Fruit fly (Drosophila melanogaster) whole organism, wandering third instar larva: Measurements from ENCODE around the gene Hsp67Ba.
A peak's percentile ranks its signal among the peaks of the same experiment; 100 is the strongest.

Experiments used
- Abd-B ChIP-seq: fragments of >200 bp; optimal IDR thresholded peaks from 2 replicates; lab custom pipeline; 2017; ENCODE audit warnings: missing biosample characterization, missing genetic modification characterization
- CG32264 ChIP-seq: fragments of 200-800 bp; sonication (Bioruptor generic); optimal IDR thresholded peaks from 2 replicates; lab custom pipeline; 2016; ENCODE audit warnings: missing biosample characterization, missing genetic modification characterization
- CG9705 ChIP-seq: fragments of 200-800 bp; sonication (Bioruptor generic); optimal IDR thresholded peaks from 2 replicates; lab custom pipeline; 2018; ENCODE audit warnings: missing biosample characterization, mild to moderate bottlenecking, missing genetic modification characterization
- CrebA ChIP-seq: fragments of 200-800 bp; sonication (Bioruptor generic); optimal IDR thresholded peaks from 2 replicates; lab custom pipeline; 2016; ENCODE audit warnings: missing biosample characterization, mild to moderate bottlenecking, missing genetic modification characterization, borderline replicate concordance
- Dfd ChIP-seq: fragments of >200 bp; optimal IDR thresholded peaks from 2 replicates; lab custom pipeline; 2017; ENCODE audit warnings: missing biosample characterization, missing genetic modification characterization
- Dif ChIP-seq: fragments of 200-275, 200-300 bp; sonication (Bioruptor generic); optimal IDR thresholded peaks from 2 replicates; lab custom pipeline; 2018; ENCODE audit warnings: missing biosample characterization, missing genetic modification characterization; ENCODE audit not compliant: partially characterized antibody
- GATAd ChIP-seq: sonication (Bioruptor generic); optimal IDR thresholded peaks from 2 replicates; lab custom pipeline; 2016; ENCODE audit warnings: missing biosample characterization, missing genetic modification characterization
- HLH106 ChIP-seq: fragments of 200-800 bp; optimal IDR thresholded peaks from 3 replicates; lab custom pipeline; 2019; ENCODE audit warnings: missing biosample characterization, mild to moderate bottlenecking, missing genetic modification characterization, moderate library complexity
- Hnf4 ChIP-seq: fragments of 200-800 bp; sonication (Bioruptor generic); optimal IDR thresholded peaks from 2 replicates; lab custom pipeline; 2016; ENCODE audit warnings: missing biosample characterization, mild to moderate bottlenecking, missing genetic modification characterization
- Hr83 ChIP-seq: fragments of 200-300 bp; sonication (Bioruptor generic); optimal IDR thresholded peaks from 2 replicates; lab custom pipeline; 2016; ENCODE audit warnings: missing biosample characterization, mild to moderate bottlenecking, missing genetic modification characterization, moderate library complexity; ENCODE audit not compliant: poor library complexity, severe bottlenecking
- Jra ChIP-seq: sonication (Bioruptor generic); optimal IDR thresholded peaks from 2 replicates; lab custom pipeline; 2016; ENCODE audit warnings: missing biosample characterization, missing genetic modification characterization
- Mio ChIP-seq: sonication (Bioruptor generic); optimal IDR thresholded peaks from 2 replicates; lab custom pipeline; 2016; ENCODE audit warnings: missing biosample characterization, missing genetic modification characterization
- Myc ChIP-seq: fragments of >200 bp; optimal IDR thresholded peaks from 2 replicates; lab custom pipeline; 2017
- OdsH ChIP-seq: fragments of 200-800 bp; sonication (Bioruptor generic); optimal IDR thresholded peaks from 2 replicates; lab custom pipeline; 2016; ENCODE audit warnings: missing biosample characterization, mild to moderate bottlenecking, missing genetic modification characterization
- Rel ChIP-seq, 2 experiments: fragments of 200-800 bp; sonication (Bioruptor generic) in 1 of 2; optimal IDR thresholded peaks; 2 replicates in 1 of 2; 3 replicates in 1 of 2; lab custom pipeline; 2016 to 2019; ENCODE audit warnings: mild to moderate bottlenecking in 2 of 2, missing biosample characterization in 2 of 2, missing genetic modification characterization in 2 of 2, moderate library complexity in 1 of 2
- Sp1 ChIP-seq: fragments of 200-800 bp; sonication (Bioruptor generic); optimal IDR thresholded peaks from 3 replicates; lab custom pipeline; 2019; ENCODE audit warnings: missing biosample characterization, mild to moderate bottlenecking, missing genetic modification characterization, moderate library complexity
- Vsx2 ChIP-seq: fragments of 200-300, 225-300 bp; sonication (Bioruptor generic); optimal IDR thresholded peaks from 2 replicates; lab custom pipeline; 2018; ENCODE audit warnings: missing biosample characterization, missing genetic modification characterization; ENCODE audit not compliant: partially characterized antibody
- br ChIP-seq: fragments of 200-800 bp; sonication (Bioruptor generic); optimal IDR thresholded peaks from 2 replicates; lab custom pipeline; 2016; ENCODE audit warnings: missing biosample characterization, missing genetic modification characterization
- brk ChIP-seq: fragments of 200-800 bp; sonication (Bioruptor generic); optimal IDR thresholded peaks from 2 replicates; lab custom pipeline; 2016; ENCODE audit warnings: missing biosample characterization, mild to moderate bottlenecking, missing genetic modification characterization
- dl ChIP-seq, 2 experiments: fragments of 175-275, 200-275 bp in 1 of 2; fragments of 200-275 bp in 1 of 2; sonication (Bioruptor generic); optimal IDR thresholded peaks; lab custom pipeline; 2018; ENCODE audit warnings: mild to moderate bottlenecking in 2 of 2, missing biosample characterization in 2 of 2, missing genetic modification characterization in 2 of 2, moderate library complexity in 2 of 2; ENCODE audit not compliant: partially characterized antibody in 2 of 2, insufficient read depth in 1 of 2
- dmrt93B ChIP-seq: fragments of 200-800 bp; sonication (Bioruptor generic); optimal IDR thresholded peaks from 2 replicates; lab custom pipeline; 2018; ENCODE audit warnings: missing biosample characterization, mild to moderate bottlenecking, missing genetic modification characterization
- dsf ChIP-seq: sonication (Bioruptor generic); optimal IDR thresholded peaks from 2 replicates; lab custom pipeline; 2016; ENCODE audit warnings: missing biosample characterization, missing genetic modification characterization, borderline replicate concordance
- ey ChIP-seq: fragments of 200-800 bp; sonication (Bioruptor generic); optimal IDR thresholded peaks from 2 replicates; lab custom pipeline; 2016; ENCODE audit warnings: missing biosample characterization, missing genetic modification characterization
- foxo ChIP-seq, 2 experiments: fragments of 200-800 bp; sonication (Bioruptor generic); optimal IDR thresholded peaks; 2 replicates in 1 of 2; 3 replicates in 1 of 2; lab custom pipeline; 2016 to 2017; ENCODE audit warnings: missing biosample characterization in 2 of 2, missing genetic modification characterization in 2 of 2
- fru ChIP-seq: fragments of 200-800 bp; sonication (Bioruptor generic); optimal IDR thresholded peaks from 3 replicates; lab custom pipeline; 2016; ENCODE audit warnings: missing biosample characterization, mild to moderate bottlenecking, missing genetic modification characterization
- h ChIP-seq: fragments of 200-800 bp; sonication (Bioruptor generic); optimal IDR thresholded peaks from 3 replicates; lab custom pipeline; 2016; ENCODE audit warnings: missing biosample characterization, mild to moderate bottlenecking, missing genetic modification characterization
- jim ChIP-seq: fragments of 175-275, 200-325 bp; sonication (Bioruptor generic); optimal IDR thresholded peaks from 2 replicates; lab custom pipeline; 2016; ENCODE audit warnings: missing biosample characterization, mild to moderate bottlenecking, missing genetic modification characterization
- lola ChIP-seq: fragments of >200 bp; optimal IDR thresholded peaks from 2 replicates; lab custom pipeline; 2017; ENCODE audit warnings: missing biosample characterization, missing genetic modification characterization
- pan ChIP-seq: fragments of >200 bp; optimal IDR thresholded peaks from 2 replicates; lab custom pipeline; 2017
- psq ChIP-seq: fragments of 200-800 bp; sonication (Bioruptor generic); optimal IDR thresholded peaks from 3 replicates; lab custom pipeline; 2017; ENCODE audit warnings: missing biosample characterization, mild to moderate bottlenecking, missing genetic modification characterization, moderate library complexity
- rgr ChIP-seq: fragments of 200-800 bp; sonication (Bioruptor generic); optimal IDR thresholded peaks from 3 replicates; lab custom pipeline; 2016; ENCODE audit warnings: missing biosample characterization, mild to moderate bottlenecking, missing genetic modification characterization
- sage ChIP-seq: fragments of 200-800 bp; sonication (Bioruptor generic); optimal IDR thresholded peaks from 2 replicates; lab custom pipeline; 2016; ENCODE audit warnings: missing biosample characterization, mild to moderate bottlenecking, missing genetic modification characterization
- sv ChIP-seq: fragments of 200-800 bp; sonication (Bioruptor generic); optimal IDR thresholded peaks from 3 replicates; lab custom pipeline; 2016; ENCODE audit warnings: missing biosample characterization, missing genetic modification characterization
- tai ChIP-seq: sonication (Bioruptor generic); optimal IDR thresholded peaks from 2 replicates; lab custom pipeline; 2016; ENCODE audit warnings: missing biosample characterization, missing genetic modification characterization
- woc ChIP-seq: sonication (Bioruptor generic); optimal IDR thresholded peaks from 2 replicates; lab custom pipeline; 2016; ENCODE audit warnings: missing biosample characterization, mild to moderate bottlenecking, missing genetic modification characterization

The Hsp67Ba gene

DNA sequence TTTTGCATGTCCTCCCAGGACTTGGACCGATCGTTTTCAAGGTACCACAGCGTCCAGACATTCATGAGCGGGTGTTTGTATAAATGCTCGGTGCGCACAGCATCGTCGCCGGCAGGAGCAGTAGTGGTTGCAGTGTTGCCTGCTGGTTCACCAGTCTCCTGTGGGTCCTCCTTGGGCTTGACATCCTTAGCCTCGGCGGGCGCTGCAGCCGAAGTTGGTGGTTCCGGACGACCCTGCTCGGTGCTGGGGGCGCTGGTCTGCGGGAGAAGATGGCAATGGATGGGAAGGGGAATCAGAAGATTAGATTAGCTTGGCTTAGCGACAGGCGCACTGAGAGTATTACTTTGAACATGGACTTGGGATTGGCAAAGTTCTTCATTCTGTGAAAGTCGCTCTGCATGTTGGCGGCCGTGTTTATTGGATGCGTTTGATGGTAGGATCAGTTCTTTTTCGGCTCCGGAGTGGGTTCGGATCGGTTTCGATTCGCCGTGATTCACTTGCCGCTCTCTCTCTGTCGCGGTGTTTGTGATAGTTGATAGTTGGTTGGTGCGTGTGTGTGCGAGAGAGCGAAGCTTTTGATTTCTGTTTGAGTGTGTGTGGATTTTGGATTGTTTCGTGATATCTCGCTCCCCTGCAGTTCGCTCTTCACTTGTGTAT is 21.5 kb upstream of the Hsp67Ba start:
- TF ChIP-seq Jra (no peak), Hnf4 (GFP tag; lab: Kevin White, UChicago) (no peak), Dif (no peak), pan (lab: Kevin White, UChicago) (no peak), CrebA (no peak), Vsx2 (GFP tag; lab: Kevin White, UChicago) (no peak), Dfd (GFP tag; lab: Kevin White, UChicago) (no peak), psq (no peak), h (GFP tag; lab: Kevin White, UChicago) (no peak), dmrt93B (no peak), Myc (lab: Kevin White, UChicago) (no peak), GATAd (GFP tag; lab: Kevin White, UChicago) (no peak), Mio (GFP tag; lab: Kevin White, UChicago) (no peak), brk (GFP tag; lab: Kevin White, UChicago) (no peak), CG9705 (GFP tag; lab: Kevin White, UChicago) (no peak), ey (GFP tag; lab: Kevin White, UChicago) (no peak), woc (no peak)

dm6 chr3L:9399855-9400254 is 20.5 kb upstream of the Hsp67Ba start:
- TF ChIP-seq dl (GFP tag; optimal IDR thresholded peaks at IDR 0.05; lab: Kevin White, UChicago; ENCODE audit: insufficient read depth in 1 of 2, partially characterized antibody in 2 of 2) (no peak), brk (GFP tag; lab: Kevin White, UChicago) (no peak), tai (GFP tag; lab: Kevin White, UChicago) (no peak), h (GFP tag; lab: Kevin White, UChicago) (no peak), dsf (GFP tag; lab: Kevin White, UChicago) (no peak), br (GFP tag; lab: Kevin White, UChicago) (no peak), Dif (no peak), Hnf4 (GFP tag; lab: Kevin White, UChicago) (no peak), lola (GFP tag; lab: Kevin White, UChicago) (no peak), Mio (GFP tag; lab: Kevin White, UChicago) (no peak), Sp1 (GFP tag; lab: Kevin White, UChicago) (no peak), sage (GFP tag; lab: Kevin White, UChicago) (no peak), sv (GFP tag; lab: Kevin White, UChicago) (no peak), Vsx2 (GFP tag; lab: Kevin White, UChicago) (no peak), dmrt93B (no peak), woc (no peak), HLH106 (tag; lab: Kevin White, UChicago) (no peak), psq (no peak)

DNA sequence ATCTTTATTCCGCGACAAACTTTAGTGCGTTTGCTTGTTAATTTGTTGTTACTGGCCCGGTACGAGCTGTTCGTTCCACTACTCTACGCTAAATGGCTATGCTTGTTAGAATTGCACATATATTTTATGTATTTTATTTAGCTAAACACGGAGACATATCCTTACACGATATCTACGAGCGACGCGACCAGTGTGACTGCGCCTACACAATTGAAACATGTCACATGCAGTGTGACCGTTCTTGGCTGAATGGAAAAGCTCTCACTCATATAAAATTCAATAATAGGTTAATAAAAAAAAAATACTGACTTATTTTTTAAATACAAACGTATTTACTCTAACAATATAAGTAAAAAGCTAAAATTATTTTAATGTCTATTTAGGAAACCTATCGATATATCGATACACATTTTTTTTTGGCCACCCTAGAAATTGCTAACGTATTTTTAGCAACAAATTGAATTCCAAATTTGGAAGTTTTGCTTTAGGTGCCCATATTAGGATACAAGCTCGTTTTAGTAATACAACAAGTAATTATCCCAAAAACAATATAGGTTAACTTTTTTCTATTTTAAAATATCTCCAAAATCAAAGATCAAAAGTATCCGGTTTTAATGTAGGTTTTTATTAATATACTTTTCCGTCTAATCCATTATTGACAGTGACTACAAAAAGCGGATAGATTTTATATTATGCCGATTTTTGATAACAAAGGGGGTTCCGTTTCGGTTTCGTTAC is 19.8 kb upstream of the Hsp67Ba start, which contains the start of gene CG4080:
Gene CG4080, minus strand, starts transcription at position 215 of the 738 bp plus-strand sequence.
- TF ChIP-seq Hnf4 (GFP tag; lab: Kevin White, UChicago) (peak; percentile 76), Myc (lab: Kevin White, UChicago) (no peak), foxo (GFP tag; optimal IDR thresholded peaks at IDR 0.05; lab: Kevin White, UChicago) (no peak), br (GFP tag; lab: Kevin White, UChicago) (peak; percentile 15), ey (GFP tag; lab: Kevin White, UChicago) (no peak), CG9705 (GFP tag; lab: Kevin White, UChicago) (no peak), Abd-B (no peak), woc (peak; percentile 1), dsf (GFP tag; lab: Kevin White, UChicago) (peak; percentile 2), OdsH (peak; percentile 15), brk (GFP tag; lab: Kevin White, UChicago) (peak; percentile 34), tai (GFP tag; lab: Kevin White, UChicago) (peak; percentile 52), psq (peak; percentile 15), Hr83 (peak; percentile 25), dl (GFP tag; optimal IDR thresholded peaks at IDR 0.05; lab: Kevin White, UChicago; ENCODE audit: insufficient read depth in 1 of 2, partially characterized antibody in 2 of 2) (no peak), rgr (peak; percentile 40), Sp1 (GFP tag; lab: Kevin White, UChicago) (peak; percentile 50), pan (lab: Kevin White, UChicago) (no peak), GATAd (GFP tag; lab: Kevin White, UChicago) (no peak), CrebA (no peak), CG32264 (GFP tag; lab: Kevin White, UChicago) (peak; percentile 23), fru (GFP tag; lab: Kevin White, UChicago) (peak; percentile 33), h (GFP tag; lab: Kevin White, UChicago) (peak; percentile 36), jim (GFP tag; lab: Kevin White, UChicago) (no peak), Rel (GFP tag; optimal IDR thresholded peaks at IDR 0.05; lab: Kevin White, UChicago) (no peak), Rel (tag; optimal IDR thresholded peaks at IDR 0.05; lab: Kevin White, UChicago) (peak; percentile 23), Jra (no peak), sv (GFP tag; lab: Kevin White, UChicago) (peak; percentile 24)
